Worm (Caenorhabditis elegans) whole organism, L4 larva: Measurements from ENCODE around the gene gnrr-4.

ENCODE experiments used
- F26F4.8 ChIP-seq: fragments of 200-800 bp; sonication (Bioruptor generic); conservative IDR thresholded peaks from 2 replicates; pipeline ENCODE4 v1.3.6; 2022; ENCODE audit warnings: missing genetic modification characterization, missing compliant biosample characterization
- R02D3.7 ChIP-seq: fragments of 150-350 bp; sonication (generic microtip); optimal IDR thresholded peaks from 3 replicates; lab custom pipeline; 2014; ENCODE audit warnings: missing biosample characterization, missing genetic modification characterization
- attf-4 ChIP-seq: sonication (generic microtip); optimal IDR thresholded peaks from 3 replicates; lab custom pipeline; 2017; ENCODE audit warnings: missing biosample characterization, missing genetic modification characterization
- ctbp-1 ChIP-seq: fragments of 200-800 bp; sonication (Bioruptor generic); IDR thresholded peaks from 2 replicates; pipeline ENCODE4 v1.3.6; 2022; ENCODE audit warnings: missing genetic modification reagents, missing genetic modification characterization, missing compliant biosample characterization
- daf-12 ChIP-seq: fragments of 150-350 bp; optimal IDR thresholded peaks from 2 replicates; lab custom pipeline; 2014; ENCODE audit warnings: missing biosample characterization, missing genetic modification reagents, missing genetic modification characterization
- duxl-1 ChIP-seq: sonication (generic microtip); optimal IDR thresholded peaks from 2 replicates; lab custom pipeline; 2016; ENCODE audit warnings: mild to moderate bottlenecking, missing genetic modification characterization, moderate library complexity, missing compliant biosample characterization; ENCODE audit not compliant: poor library complexity
- dve-1 ChIP-seq: sonication (generic microtip); optimal IDR thresholded peaks from 2 replicates; lab custom pipeline; 2017; ENCODE audit warnings: antibody characterized with exemption, mild to moderate bottlenecking, missing genetic modification characterization, missing compliant biosample characterization; ENCODE audit not compliant: insufficient read depth
- egl-43 ChIP-seq: fragments of 200-800 bp; sonication (Bioruptor generic); IDR thresholded peaks from 2 replicates; pipeline ENCODE4 v1.3.6; 2022; ENCODE audit warnings: missing genetic modification reagents, missing genetic modification characterization, missing compliant biosample characterization
- fos-1 ChIP-seq: fragments of 150-350 bp; optimal IDR thresholded peaks from 2 replicates; lab custom pipeline; 2014; ENCODE audit warnings: missing biosample characterization, missing genetic modification characterization
- hlh-11 ChIP-seq: fragments of 200-800 bp; sonication (Bioruptor generic); optimal IDR thresholded peaks from 2 replicates; lab custom pipeline; 2018; ENCODE audit warnings: mild to moderate bottlenecking, missing genetic modification characterization, missing compliant biosample characterization
- hlh-30 ChIP-seq: sonication (generic microtip); optimal IDR thresholded peaks from 2 replicates; lab custom pipeline; 2017; ENCODE audit warnings: antibody characterized with exemption, mild to moderate bottlenecking, missing genetic modification characterization, missing compliant biosample characterization; ENCODE audit not compliant: insufficient read depth
- lin-13 ChIP-seq: fragments of 150-350 bp; optimal IDR thresholded peaks from 2 replicates; lab custom pipeline; 2014; ENCODE audit warnings: missing biosample characterization, missing genetic modification reagents, missing genetic modification characterization
- lin-38 ChIP-seq: fragments of 200-800 bp; sonication (Bioruptor generic); IDR thresholded peaks from 2 replicates; pipeline ENCODE4 v1.3.6; 2022; ENCODE audit warnings: missing genetic modification reagents, missing genetic modification characterization, missing compliant biosample characterization
- mdt-29 ChIP-seq: fragments of 200-800 bp; sonication (Bioruptor generic); IDR thresholded peaks from 2 replicates; pipeline ENCODE4 v1.3.6; 2022; ENCODE audit warnings: missing genetic modification reagents, missing genetic modification characterization, missing compliant biosample characterization
- mxl-2 ChIP-seq: fragments of 200-800 bp; sonication (Bioruptor generic); conservative IDR thresholded peaks from 2 replicates; pipeline ENCODE4 v1.3.6; 2022; ENCODE audit warnings: missing genetic modification reagents, missing genetic modification characterization, missing compliant biosample characterization
- nhr-102 ChIP-seq: sonication (generic microtip); optimal IDR thresholded peaks from 2 replicates; lab custom pipeline; 2016; ENCODE audit warnings: mild to moderate bottlenecking, missing genetic modification characterization, moderate library complexity, missing compliant biosample characterization
- nhr-111 ChIP-seq: fragments of 200-800 bp; sonication (Bioruptor generic); optimal IDR thresholded peaks from 2 replicates; lab custom pipeline; 2018; ENCODE audit warnings: mild to moderate bottlenecking, missing genetic modification characterization, missing compliant biosample characterization
- nhr-6 ChIP-seq: fragments of 150-350 bp; optimal IDR thresholded peaks from 2 replicates; lab custom pipeline; 2014; ENCODE audit warnings: missing biosample characterization, missing genetic modification characterization
- pha-4 ChIP-seq, 2 experiments: fragments of 150-350 bp in 1 of 2; fragments of 200-800 bp in 1 of 2; sonication (Bioruptor generic) in 1 of 2; IDR thresholded peaks in 1 of 2; optimal IDR thresholded peaks in 1 of 2; 2 replicates each; pipeline versions ENCODE4 v1.3.6 to Lab custom; 2014 to 2022; ENCODE audit warnings: missing genetic modification characterization in 2 of 2, missing genetic modification reagents in 2 of 2, missing biosample characterization in 1 of 2, missing compliant biosample characterization in 1 of 2
- snpc-4 ChIP-seq: fragments of 150-350 bp; optimal IDR thresholded peaks from 2 replicates; lab custom pipeline; 2014; ENCODE audit warnings: missing biosample characterization, missing genetic modification characterization
- unc-130 ChIP-seq: sonication (generic microtip); optimal IDR thresholded peaks from 2 replicates; lab custom pipeline; 2016; ENCODE audit warnings: missing genetic modification reagents, missing genetic modification characterization, missing compliant biosample characterization
- unc-62 ChIP-seq, 3 experiments: fragments of 150-350 bp in 1 of 3; sonication (generic microtip); optimal IDR thresholded peaks in 2 of 3; peaks in 1 of 3; 1 replicate in 1 of 3; 2 replicates in 2 of 3; lab custom pipeline; 2014 to 2017; ENCODE audit warnings: missing biosample characterization in 3 of 3, missing genetic modification characterization in 3 of 3, missing genetic modification reagents in 3 of 3, missing genotype in 1 of 3
- zfp-2 ChIP-seq: sonication (generic microtip); optimal IDR thresholded peaks from 2 replicates; lab custom pipeline; 2016; ENCODE audit warnings: mild to moderate bottlenecking, missing genetic modification characterization, missing compliant biosample characterization
- zfp-3 ChIP-seq: fragments of 200-800 bp; sonication (Bioruptor generic); conservative IDR thresholded peaks from 2 replicates; pipeline ENCODE4 v1.3.6; 2022; ENCODE audit warnings: missing genetic modification reagents, missing genetic modification characterization, missing compliant biosample characterization
- zip-2 ChIP-seq: fragments of 150-350 bp; optimal IDR thresholded peaks from 2 replicates; lab custom pipeline; 2014; ENCODE audit warnings: missing biosample characterization, missing genetic modification characterization

Gene gnrr-4

ce11 chrX:5695416-5695815, 47.7 kb downstream of the gnrr-4 start (continued):
- no peak for TF ChIP-seq zfp-2
- TF ChIP-seq duxl-1 (tag; lab: Kevin White, UChicago): no peak
- no peak for TF ChIP-seq mxl-2 (GFP tag; lab: Robert Waterston, UW)
- no peak for TF ChIP-seq daf-12 (tag; lab: Kevin White, UChicago)
- TF ChIP-seq fos-1 (tag; lab: Kevin White, UChicago): no peak
- TF ChIP-seq pha-4 (GFP tag; IDR thresholded peaks at IDR 0.05; lab: Robert Waterston, UW): no peak
- no peak for TF ChIP-seq pha-4 (tag; optimal IDR thresholded peaks at IDR 0.05; lab: Kevin White, UChicago)
- TF ChIP-seq attf-4 (tag; lab: Kevin White, UChicago): no peak
- TF ChIP-seq nhr-102 (tag; lab: Kevin White, UChicago): no peak
- no peak for TF ChIP-seq F26F4.8 (GFP tag; lab: Robert Waterston, UW)
- no peak for TF ChIP-seq snpc-4
- TF ChIP-seq nhr-6 (tag; lab: Kevin White, UChicago): no peak
- no peak for TF ChIP-seq lin-13
- TF ChIP-seq ctbp-1 (GFP tag; lab: Robert Waterston, UW): no peak
- TF ChIP-seq zfp-3 (GFP tag; lab: Robert Waterston, UW): no peak
- peak; percentile 56 for TF ChIP-seq hlh-30 (tag; lab: Kevin White, UChicago)
- peak; percentile 56 for TF ChIP-seq hlh-11 (tag; lab: Kevin White, UChicago)

- TF ChIP-seq unc-62 (GFP tag; optimal IDR thresholded peaks at IDR 0.05 in 1 of 2; lab: Kevin White, UChicago) (peak in 1 of 2 experiments; percentile 80), unc-62 (tag; optimal IDR thresholded peaks at IDR 0.05; lab: Kevin White, UChicago) (no peak), nhr-111 (GFP tag; lab: Kevin White, UChicago) (no peak)
Observed at ce11 chrX:5692099-5692498, 51.0 kb downstream of the gnrr-4 start, which contains the start of gene W01C8.1. W01C8.1 (plus strand) TSS chrX:5692399.

ce11 chrX:5689077-5689476, 54.0 kb downstream of the gnrr-4 start:
- TF ChIP-seq dve-1: no peak
- TF ChIP-seq zip-2 (tag; lab: Kevin White, UChicago): no peak
- no peak for TF ChIP-seq unc-130 (GFP tag; lab: Kevin White, UChicago)
- TF ChIP-seq egl-43 (GFP tag; lab: Robert Waterston, UW): no peak
- TF ChIP-seq lin-38 (GFP tag; lab: Robert Waterston, UW): no peak
- TF ChIP-seq R02D3.7: no peak
- TF ChIP-seq mdt-29 (GFP tag; lab: Robert Waterston, UW): no peak
